Worm (Caenorhabditis elegans) whole organism, L3 larva: Measurements from ENCODE around the gene M110.10.
A peak's percentile ranks its signal among the peaks of the same experiment; 100 is the strongest.

Source experiments
- R02D3.7 ChIP-seq: fragments of 150-350 bp; optimal IDR thresholded peaks from 2 replicates; lab custom pipeline; 2014; ENCODE audit warnings: missing biosample characterization, missing genetic modification characterization
- ZK546.5 ChIP-seq: sonication (generic microtip); optimal IDR thresholded peaks from 2 replicates; lab custom pipeline; 2017; ENCODE audit warnings: missing biosample characterization, missing genetic modification characterization
- ceh-28 ChIP-seq: fragments of 150-350 bp; optimal IDR thresholded peaks from 2 replicates; lab custom pipeline; 2014; ENCODE audit warnings: missing biosample characterization, missing genetic modification reagents, missing genetic modification characterization
- ceh-9 ChIP-seq: sonication (generic microtip); optimal IDR thresholded peaks from 2 replicates; lab custom pipeline; 2018; ENCODE audit warnings: missing biosample characterization, missing genetic modification characterization
- daf-12 ChIP-seq: fragments of 150-350 bp; optimal IDR thresholded peaks from 2 replicates; lab custom pipeline; 2014; ENCODE audit warnings: missing biosample characterization, missing genetic modification reagents, missing genetic modification characterization
- egl-27 ChIP-seq: sonication (generic microtip); optimal IDR thresholded peaks from 4 replicates; lab custom pipeline; 2017; ENCODE audit warnings: missing biosample characterization, missing genetic modification reagents, missing genetic modification characterization
- egl-5 ChIP-seq: fragments of 150-350 bp; optimal IDR thresholded peaks from 2 replicates; lab custom pipeline; 2017; ENCODE audit warnings: missing biosample characterization, missing genetic modification reagents, missing genetic modification characterization, inconsistent platforms
- elt-1 ChIP-seq: fragments of 150-350 bp; optimal IDR thresholded peaks from 2 replicates; lab custom pipeline; 2014; ENCODE audit warnings: missing biosample characterization, missing genetic modification characterization
- elt-2 ChIP-seq: sonication (generic microtip); optimal IDR thresholded peaks from 2 replicates; lab custom pipeline; 2016; ENCODE audit warnings: missing genetic modification reagents, mild to moderate bottlenecking, missing genetic modification characterization, missing compliant biosample characterization
- elt-3 ChIP-seq, 3 experiments: fragments of 150-350 bp in 1 of 3; sonication (generic microtip) in 2 of 3; optimal IDR thresholded peaks; 2 replicates in 2 of 3; 4 replicates in 1 of 3; lab custom pipeline; 2014 to 2017; ENCODE audit warnings: missing biosample characterization in 3 of 3, missing genetic modification characterization in 3 of 3
- fkh-10 ChIP-seq: sonication (generic microtip); optimal IDR thresholded peaks from 2 replicates; lab custom pipeline; 2017; ENCODE audit warnings: missing biosample characterization, missing genetic modification reagents, missing genetic modification characterization
- hmg-11 ChIP-seq: sonication (generic microtip); optimal IDR thresholded peaks from 2 replicates; lab custom pipeline; 2016; ENCODE audit warnings: missing genetic modification characterization, missing compliant biosample characterization
- jun-1 ChIP-seq: fragments of 150-350 bp; optimal IDR thresholded peaks from 2 replicates; lab custom pipeline; 2014; ENCODE audit warnings: missing biosample characterization, missing genetic modification reagents, missing genetic modification characterization
- lin-39 ChIP-seq: fragments of 150-350 bp; optimal IDR thresholded peaks from 2 replicates; lab custom pipeline; 2018; ENCODE audit warnings: missing biosample characterization, missing genetic modification reagents, missing genetic modification characterization
- lsy-12 ChIP-seq: sonication (generic microtip); optimal IDR thresholded peaks from 2 replicates; lab custom pipeline; 2016; ENCODE audit warnings: mild to moderate bottlenecking, missing genetic modification characterization, missing compliant biosample characterization
- mdl-1 ChIP-seq: fragments of 150-350 bp; optimal IDR thresholded peaks from 2 replicates; lab custom pipeline; 2014; ENCODE audit warnings: missing biosample characterization, missing genetic modification characterization
- mml-1 ChIP-seq: fragments of 150-350 bp; sonication (generic microtip); optimal IDR thresholded peaks from 3 replicates; lab custom pipeline; 2014; ENCODE audit warnings: missing biosample characterization, missing genetic modification characterization
- nfya-1 ChIP-seq: sonication (generic microtip); optimal IDR thresholded peaks from 2 replicates; lab custom pipeline; 2017; ENCODE audit warnings: missing genetic modification characterization, mild to moderate bottlenecking, missing compliant biosample characterization, antibody characterized with exemption, moderate library complexity; ENCODE audit not compliant: insufficient read depth
- nhr-11 ChIP-seq: fragments of 150-350 bp; optimal IDR thresholded peaks from 2 replicates; lab custom pipeline; 2014; ENCODE audit warnings: missing biosample characterization, missing genetic modification characterization
- nhr-12 ChIP-seq: fragments of 150-350 bp; optimal IDR thresholded peaks from 2 replicates; lab custom pipeline; 2014; ENCODE audit warnings: missing biosample characterization, missing genetic modification characterization
- nhr-237 ChIP-seq: fragments of 150-350 bp; optimal IDR thresholded peaks from 2 replicates; lab custom pipeline; 2014; ENCODE audit warnings: missing biosample characterization, missing genetic modification characterization
- nhr-28 ChIP-seq: fragments of 150-350 bp; optimal IDR thresholded peaks from 2 replicates; lab custom pipeline; 2014; ENCODE audit warnings: missing biosample characterization, missing genetic modification characterization
- nhr-43 ChIP-seq: sonication (generic microtip); optimal IDR thresholded peaks from 2 replicates; lab custom pipeline; 2016; ENCODE audit warnings: mild to moderate bottlenecking, missing genetic modification characterization, missing compliant biosample characterization; ENCODE audit not compliant: poor library complexity, severe bottlenecking
- nhr-76 ChIP-seq: fragments of 150-350 bp; sonication (generic microtip); optimal IDR thresholded peaks from 5 replicates; lab custom pipeline; 2014; ENCODE audit warnings: missing biosample characterization, missing genetic modification characterization
- pha-4 ChIP-seq: fragments of 150-350 bp; optimal IDR thresholded peaks from 2 replicates; lab custom pipeline; 2014; ENCODE audit warnings: missing biosample characterization, missing genetic modification reagents, missing genetic modification characterization
- pqm-1 ChIP-seq: fragments of 150-350 bp; optimal IDR thresholded peaks from 2 replicates; lab custom pipeline; 2017; ENCODE audit warnings: missing biosample characterization, missing genetic modification characterization, inconsistent platforms
- sea-2 ChIP-seq: fragments of 150-350 bp; sonication (generic microtip); optimal IDR thresholded peaks from 4 replicates; lab custom pipeline; 2014; ENCODE audit warnings: missing biosample characterization, missing genetic modification reagents, missing genetic modification characterization
- skn-1 ChIP-seq: fragments of 150-350 bp; optimal IDR thresholded peaks from 2 replicates; lab custom pipeline; 2014; ENCODE audit warnings: missing biosample characterization, missing genetic modification characterization
- unc-39 ChIP-seq: sonication (generic microtip); optimal IDR thresholded peaks from 4 replicates; lab custom pipeline; 2017; ENCODE audit warnings: missing biosample characterization, missing genetic modification characterization
- unc-62 ChIP-seq: fragments of 150-350 bp; sonication (generic microtip); optimal IDR thresholded peaks from 4 replicates; lab custom pipeline; 2014; ENCODE audit warnings: missing biosample characterization, missing genetic modification reagents, missing genetic modification characterization
- ztf-11 ChIP-seq: fragments of 150-350 bp; optimal IDR thresholded peaks from 2 replicates; lab custom pipeline; 2014; ENCODE audit warnings: missing biosample characterization, missing genetic modification characterization
- ztf-4 ChIP-seq: fragments of 150-350 bp; optimal IDR thresholded peaks from 2 replicates; lab custom pipeline; 2014; ENCODE audit warnings: missing biosample characterization, missing genetic modification characterization

Gene M110.10

ce11 chrII:8253160-8253793, 39.0 kb upstream of the M110.10 start, which contains the start of gene F35C11.5:
TSS of gene F35C11.5 (plus strand) at chrII:8253743.
- TF ChIP-seq ztf-11 (tag; lab: Kevin White, UChicago) (no peak), daf-12 (tag; lab: Kevin White, UChicago) (no peak), elt-1 (tag; lab: Kevin White, UChicago) (no peak), unc-39 (tag; lab: Kevin White, UChicago) (no peak), nfya-1 (no peak), nhr-43 (tag; lab: Kevin White, UChicago) (no peak), egl-5 (tag; lab: Kevin White, UChicago) (no peak), skn-1 (tag; lab: Kevin White, UChicago) (no peak), R02D3.7 (tag; lab: Kevin White, UChicago) (no peak)

- no peak for TF ChIP-seq jun-1 (tag; lab: Kevin White, UChicago)
- no peak for TF ChIP-seq elt-3 (tag; optimal IDR thresholded peaks at IDR 0.05; lab: Kevin White, UChicago)
- TF ChIP-seq nhr-43 (tag; lab: Kevin White, UChicago) = no peak
- no peak for TF ChIP-seq egl-27 (tag; lab: Kevin White, UChicago)
- no peak for TF ChIP-seq skn-1 (tag; lab: Kevin White, UChicago)
- TF ChIP-seq elt-2 (tag; lab: Kevin White, UChicago) = peak; percentile 53
- TF ChIP-seq mdl-1 (tag; lab: Kevin White, UChicago) = no peak
- TF ChIP-seq egl-5 (tag; lab: Kevin White, UChicago) = no peak
Measured at ce11 chrII:8249710-8250109, 35.4 kb upstream of the M110.10 start.

ce11 chrII:8248745-8249144, 34.5 kb upstream of the M110.10 start, which contains the start of the genes F35C11.2 and F35C11.4:
TSS of gene F35C11.2 (minus strand) at chrII:8248834.
TSS of gene F35C11.4 (plus strand) at chrII:8249004.
- TF ChIP-seq pqm-1 (tag; lab: Kevin White, UChicago) (peak; percentile 86), mml-1 (tag; lab: Kevin White, UChicago) (no peak), ZK546.5 (tag; lab: Kevin White, UChicago) (no peak), nhr-28 (tag; lab: Kevin White, UChicago) (no peak), jun-1 (tag; lab: Kevin White, UChicago) (peak; percentile 5), elt-2 (tag; lab: Kevin White, UChicago) (peak; percentile 75), elt-3 (tag; optimal IDR thresholded peaks at IDR 0.05; lab: Kevin White, UChicago) (no peak), ztf-4 (tag; lab: Kevin White, UChicago) (no peak), ceh-28 (tag; lab: Kevin White, UChicago) (no peak), pha-4 (tag; lab: Kevin White, UChicago) (peak; percentile 85)

DNA sequence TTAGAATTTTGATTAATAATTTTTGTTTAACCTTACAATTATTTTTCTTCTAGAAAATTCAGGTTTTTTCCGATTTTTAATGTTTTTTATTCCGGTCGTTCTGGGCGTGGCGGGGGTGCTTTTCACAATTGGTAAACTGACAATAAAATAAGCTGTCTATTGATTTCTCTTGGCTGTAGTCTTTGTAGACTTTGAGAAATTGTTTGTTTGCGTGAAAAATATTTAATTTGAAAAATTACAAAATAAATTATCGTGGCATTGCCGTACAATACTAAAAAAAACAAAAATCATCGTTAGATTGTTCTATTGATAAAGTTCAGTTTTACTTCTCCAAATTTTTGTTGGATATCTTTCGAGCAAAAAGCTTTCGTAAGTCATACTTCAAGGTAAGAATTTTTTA, 32.2 kb upstream of the M110.10 start, which contains the start of gene F35C11.3:
TSS of gene F35C11.3 (plus strand) at position 301 of the 400 bp plus-strand sequence.
- TF ChIP-seq ceh-9 (tag; lab: Kevin White, UChicago) (no peak), hmg-11 (tag; lab: Kevin White, UChicago) (no peak), ztf-4 (tag; lab: Kevin White, UChicago) (no peak), fkh-10 (GFP tag; lab: Kevin White, UChicago) (no peak), sea-2 (GFP tag; lab: Kevin White, UChicago) (no peak), nhr-76 (tag; lab: Kevin White, UChicago) (no peak), mdl-1 (tag; lab: Kevin White, UChicago) (no peak), lsy-12 (no peak), unc-62 (GFP tag; lab: Kevin White, UChicago) (no peak), elt-3 (tag; optimal IDR thresholded peaks at IDR 0.05; lab: Kevin White, UChicago) (no peak), ceh-28 (tag; lab: Kevin White, UChicago) (no peak), nhr-12 (tag; lab: Kevin White, UChicago) (no peak), nhr-237 (tag; lab: Kevin White, UChicago) (no peak), ZK546.5 (tag; lab: Kevin White, UChicago) (no peak), lin-39 (tag; lab: Kevin White, UChicago) (no peak), nhr-28 (tag; lab: Kevin White, UChicago) (no peak), ztf-11 (tag; lab: Kevin White, UChicago) (no peak), skn-1 (tag; lab: Kevin White, UChicago) (no peak), nhr-11 (tag; lab: Kevin White, UChicago) (no peak)
- TF ChIP-seq, all 47 proteins: peak for 0
